Fruit fly (Drosophila melanogaster) whole organism, pupa: ENCODE results near the gene dgrn.

Source experiments
- CG12605 ChIP-seq: fragments of 200-800 bp; sonication (Bioruptor generic); IDR thresholded peaks from 2 replicates; pipeline ENCODE4 v1.3.6; 2022; ENCODE audit warnings: missing biosample characterization, missing genetic modification characterization
- CG13204 ChIP-seq: fragments of 200-800 bp; sonication (Bioruptor generic); optimal IDR thresholded peaks from 2 replicates; lab custom pipeline; 2018; ENCODE audit warnings: missing biosample characterization, mild to moderate bottlenecking, missing genetic modification characterization, moderate library complexity
- CG17806 ChIP-seq: fragments of 200-800 bp; sonication (Bioruptor generic); optimal IDR thresholded peaks from 2 replicates; lab custom pipeline; 2018; ENCODE audit warnings: missing biosample characterization, mild to moderate bottlenecking, missing genetic modification characterization, moderate library complexity
- CG32121 ChIP-seq: fragments of 200-800 bp; sonication (Bioruptor generic); IDR thresholded peaks from 2 replicates; pipeline ENCODE4 v1.3.6; 2022; ENCODE audit warnings: missing biosample characterization, missing genetic modification characterization
- CG4496 ChIP-seq: fragments of 200-800 bp; sonication (Bioruptor generic); IDR thresholded peaks from 3 replicates; pipeline ENCODE4 v1.3.6; 2022; ENCODE audit warnings: missing biosample characterization, missing genetic modification characterization
- Pif1A ChIP-seq: fragments of 200-800 bp; sonication (Bioruptor generic); optimal IDR thresholded peaks from 3 replicates; lab custom pipeline; 2016; ENCODE audit warnings: missing biosample characterization, missing genetic modification characterization
- fd96Ca ChIP-seq: fragments of 200-800 bp; sonication (Bioruptor generic); IDR thresholded peaks from 3 replicates; pipeline ENCODE4 v1.3.6; 2022; ENCODE audit warnings: missing biosample characterization, missing genetic modification characterization
- rn ChIP-seq: fragments of 200-800 bp; sonication (Bioruptor generic); IDR thresholded peaks from 2 replicates; pipeline ENCODE4 v1.3.6; 2022; ENCODE audit warnings: missing biosample characterization, missing genetic modification characterization

DNA sequence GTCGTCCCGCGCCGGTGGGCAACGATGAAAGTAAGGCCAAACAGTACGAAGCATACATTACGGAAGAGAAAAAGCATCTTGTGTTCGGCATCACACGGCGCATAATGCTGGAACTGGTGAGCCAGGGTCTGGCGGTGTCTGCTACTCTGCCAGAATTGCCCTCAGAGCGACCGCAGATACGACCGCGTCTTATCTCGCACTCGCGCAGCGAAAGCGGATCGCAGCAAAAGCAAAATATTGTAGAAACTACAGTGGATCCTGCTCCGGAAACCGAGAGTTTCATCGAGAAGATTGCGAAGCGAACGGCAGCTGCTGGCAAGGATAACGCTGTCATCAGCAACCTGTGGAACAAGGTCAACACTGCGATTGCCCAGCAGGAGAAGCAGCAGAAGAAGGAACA, 26.7 kb upstream of the dgrn start:
- TF ChIP-seq CG13204 (no peak), CG17806 (tag; lab: Kevin White, UChicago) (no peak), CG4496 (GFP tag; lab: Robert Waterston, UW) (no peak), rn (GFP tag; lab: Robert Waterston, UW) (no peak), fd96Ca (GFP tag; lab: Robert Waterston, UW) (no peak), Pif1A (GFP tag; lab: Kevin White, UChicago) (no peak), CG12605 (GFP tag; lab: Robert Waterston, UW) (no peak), CG32121 (no peak)
